Fruit fly (Drosophila melanogaster): ENCODE measurements around the gene CG5276.

DNA sequence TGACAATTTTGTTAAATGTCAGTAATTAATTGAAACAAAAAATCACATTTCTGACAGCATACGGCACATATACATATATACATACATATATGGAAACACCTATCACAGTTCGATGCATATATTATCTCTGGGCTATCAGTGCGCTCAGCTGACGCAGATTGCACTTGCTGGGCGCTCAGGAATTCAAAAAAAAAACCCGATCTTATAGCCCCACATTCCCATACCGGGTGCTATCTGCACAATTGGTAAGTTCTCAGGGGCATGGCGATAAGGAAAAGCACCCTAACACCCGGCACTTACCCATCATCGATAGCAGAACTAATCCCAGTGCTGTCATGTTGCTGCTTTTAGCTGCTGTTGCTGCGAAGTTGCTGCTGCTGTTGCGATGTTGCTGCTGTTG lies 25.7 kb downstream of the CG5276 start:
- TF ChIP-seq psq (optimal IDR thresholded peaks at IDR 0.05) (no peak), h (optimal IDR thresholded peaks at IDR 0.05) (no peak), insv (optimal IDR thresholded peaks at IDR 0.05) (no peak), ttk (optimal IDR thresholded peaks at IDR 0.05) (no peak)

Data from Kc167 (cell line).